Worm (Caenorhabditis elegans): ENCODE measurements around the gene R04E5.8.

The R04E5.8 gene

DNA sequence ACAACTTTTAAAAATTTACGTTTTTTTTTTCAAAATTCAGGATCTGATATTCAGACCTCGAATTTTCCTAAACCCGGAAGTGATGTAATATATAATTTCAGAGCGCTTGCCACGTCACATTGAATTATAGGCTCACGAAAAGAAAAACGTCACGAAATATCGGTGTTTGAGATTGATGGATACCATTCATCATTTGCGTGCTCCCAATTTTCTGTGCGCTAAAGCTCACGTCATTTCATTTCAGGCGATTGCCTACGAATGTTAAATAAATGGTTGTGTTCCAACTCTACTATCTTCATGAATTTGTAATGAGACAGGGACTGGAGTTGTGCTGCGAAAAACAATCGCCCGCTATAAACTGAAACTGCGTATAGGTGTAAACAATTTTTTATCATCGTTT lies 2.8 kb upstream of the R04E5.8 start:
- no peak for TF ChIP-seq ttx-3 (tag; optimal IDR thresholded peaks at IDR 0.05)
- no peak for TF ChIP-seq ceh-14 (tag; optimal IDR thresholded peaks at IDR 0.05)
- TF ChIP-seq dve-1 (tag; optimal IDR thresholded peaks at IDR 0.05), result no peak
- no peak for TF ChIP-seq C38D4.7 (GFP tag; optimal IDR thresholded peaks at IDR 0.05)
- no peak for TF ChIP-seq fkh-10 (GFP tag; optimal IDR thresholded peaks at IDR 0.05)
- TF ChIP-seq unc-3 (GFP tag; conservative IDR thresholded peaks at IDR 0.05), result no peak
- no peak for TF ChIP-seq unc-3 (tag; optimal IDR thresholded peaks at IDR 0.05)
- TF ChIP-seq pag-3 (tag; optimal IDR thresholded peaks at IDR 0.05; ENCODE audit: borderline replicate concordance), result no peak
- TF ChIP-seq ceh-24 (tag; optimal IDR thresholded peaks at IDR 0.05), result no peak
- TF ChIP-seq sox-4 (tag; optimal IDR thresholded peaks at IDR 0.05), result no peak

DNA sequence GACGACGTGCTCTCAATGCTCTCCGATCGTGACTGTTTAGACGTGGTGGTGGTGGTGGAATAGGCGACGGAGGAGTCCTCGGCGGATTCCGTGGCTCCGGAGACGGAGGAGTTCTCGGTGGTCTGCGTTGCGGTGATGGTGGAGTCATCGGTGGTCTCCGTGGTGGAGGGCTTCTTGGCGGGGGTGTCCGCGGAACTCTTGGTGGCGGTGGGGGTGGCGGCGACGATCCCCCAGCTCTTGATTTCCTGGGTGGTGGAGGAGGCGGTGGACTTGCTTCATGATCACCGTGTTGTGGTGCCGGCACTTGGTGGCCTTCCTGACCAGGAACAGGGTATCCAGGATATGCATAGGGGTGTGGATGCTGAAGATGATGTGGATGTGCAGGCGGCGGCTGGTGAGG lies 445 bp downstream of the R04E5.8 start:
- TF ChIP-seq nfya-1 (tag; optimal IDR thresholded peaks at IDR 0.05) (no peak), lim-6 (tag; optimal IDR thresholded peaks at IDR 0.05) (no peak)

DNA sequence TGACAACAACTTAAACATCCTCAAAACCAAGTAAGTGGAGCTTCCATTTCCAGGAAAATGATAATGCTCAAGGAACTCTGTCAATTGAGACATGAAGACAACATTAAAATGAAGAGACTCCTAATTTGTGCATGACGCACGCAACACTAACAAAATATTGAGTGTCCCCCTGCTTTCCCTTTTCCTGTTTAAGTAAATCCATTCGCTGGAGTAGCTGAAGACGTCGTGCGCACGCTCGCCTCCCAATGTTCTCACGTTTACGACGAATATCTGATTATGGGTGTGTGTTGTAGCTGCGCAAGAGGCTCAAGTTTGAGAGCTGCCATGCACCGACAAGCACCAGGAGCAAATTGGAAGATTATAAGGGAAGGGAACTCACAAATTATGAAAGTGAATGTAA lies 4.9 kb downstream of the R04E5.8 start:
- TF ChIP-seq pat-9 (tag; optimal IDR thresholded peaks at IDR 0.05) (no peak), unc-42 (tag; optimal IDR thresholded peaks at IDR 0.05) (peak; percentile 97), ceh-31 (tag; optimal IDR thresholded peaks at IDR 0.05) (peak; percentile 26)

DNA sequence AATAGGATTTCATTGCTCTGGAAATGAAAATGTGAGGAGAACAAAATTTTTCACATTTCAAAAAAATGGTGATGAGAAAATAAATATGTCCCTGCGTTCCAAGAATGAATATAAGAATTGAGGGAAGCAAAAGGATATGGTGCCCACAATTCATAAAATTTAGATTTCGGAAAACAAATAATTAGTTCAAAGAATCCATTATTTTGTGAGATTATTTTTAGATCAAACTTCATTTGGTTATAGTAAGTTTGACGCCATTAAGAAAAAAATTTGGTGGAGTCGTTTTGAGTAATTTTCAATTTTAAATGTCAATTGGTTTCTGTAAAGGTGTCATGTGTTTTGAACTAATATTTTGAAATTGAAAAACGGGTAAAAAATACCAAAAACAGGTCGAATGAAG lies 5.6 kb downstream of the R04E5.8 start:
- no peak for TF ChIP-seq lim-6 (tag; optimal IDR thresholded peaks at IDR 0.05)
- no peak for TF ChIP-seq unc-86 (tag; optimal IDR thresholded peaks at IDR 0.05)
- no peak for TF ChIP-seq fkh-10 (GFP tag; optimal IDR thresholded peaks at IDR 0.05)

DNA sequence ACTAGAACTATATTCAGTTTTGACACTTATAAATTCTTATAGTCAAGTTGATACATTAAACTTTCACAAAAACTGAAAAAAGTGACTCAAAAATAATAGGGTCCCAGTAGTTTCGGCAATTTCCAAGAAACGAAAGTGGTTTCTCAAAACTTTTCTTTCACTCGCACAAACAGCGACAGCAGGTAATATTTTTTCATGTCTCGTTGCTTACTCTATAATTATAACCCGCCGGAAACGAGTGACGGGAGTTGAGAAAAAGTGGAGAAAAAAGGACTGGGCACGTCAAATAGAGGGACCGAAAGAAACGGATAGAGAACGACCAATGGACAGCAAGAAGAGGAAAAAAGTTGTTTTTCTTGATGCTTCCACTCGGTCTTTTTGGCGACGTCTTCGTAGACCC lies 6.0 kb downstream of the R04E5.8 start:
- no peak for TF ChIP-seq pax-1 (tag; optimal IDR thresholded peaks at IDR 0.05)

DNA sequence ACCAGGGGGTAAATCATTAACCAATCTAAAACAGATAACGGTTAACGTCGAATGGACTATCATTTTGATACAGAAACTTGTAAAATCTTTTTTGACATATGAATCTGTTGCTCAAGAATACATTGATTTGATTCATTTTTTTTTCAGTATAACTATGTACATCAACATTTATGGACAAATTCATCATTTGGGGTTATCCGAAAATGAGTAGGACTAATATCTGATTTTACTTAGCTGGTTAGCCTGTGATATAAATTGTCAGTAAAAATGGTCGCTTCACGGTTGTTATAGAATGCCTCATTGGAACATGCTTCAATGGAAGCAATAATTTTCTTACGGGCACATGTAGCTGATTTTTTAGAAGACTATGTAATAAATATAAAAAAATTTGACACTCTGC lies 8.3 kb downstream of the R04E5.8 start:
- no peak for TF ChIP-seq unc-55 (GFP tag; optimal IDR thresholded peaks at IDR 0.05)
- TF ChIP-seq hlh-13 (GFP tag; optimal IDR thresholded peaks at IDR 0.05), result no peak
- TF ChIP-seq F13H6.1 (tag; optimal IDR thresholded peaks at IDR 0.05), result no peak
- TF ChIP-seq ztf-16 (tag; optimal IDR thresholded peaks at IDR 0.05), result no peak
- TF ChIP-seq ref-2 (tag; optimal IDR thresholded peaks at IDR 0.05), result no peak
- TF ChIP-seq dmd-4 (tag; optimal IDR thresholded peaks at IDR 0.05; ENCODE audit: borderline replicate concordance), result no peak
- TF ChIP-seq ceh-2 (tag; optimal IDR thresholded peaks at IDR 0.05), result no peak
- no peak for TF ChIP-seq hlh-15 (tag; optimal IDR thresholded peaks at IDR 0.05)
- no peak for TF ChIP-seq ceh-31 (tag; optimal IDR thresholded peaks at IDR 0.05)
- no peak for TF ChIP-seq hlh-30 (tag; optimal IDR thresholded peaks at IDR 0.05; ENCODE audit: insufficient read depth)
- no peak for TF ChIP-seq lin-11 (tag; optimal IDR thresholded peaks at IDR 0.05)
- TF ChIP-seq ceh-19 (GFP tag; optimal IDR thresholded peaks at IDR 0.05), result no peak
- no peak for TF ChIP-seq syd-9 (tag; optimal IDR thresholded peaks at IDR 0.05)
- TF ChIP-seq K02D7.2 (tag; optimal IDR thresholded peaks at IDR 0.05), result no peak
- no peak for TF ChIP-seq zip-5 (tag; optimal IDR thresholded peaks at IDR 0.05)
- TF ChIP-seq pat-9 (tag; optimal IDR thresholded peaks at IDR 0.05), result no peak
- TF ChIP-seq C08G9.2 (tag; optimal IDR thresholded peaks at IDR 0.05), result no peak
- TF ChIP-seq ceh-34 (tag; optimal IDR thresholded peaks at IDR 0.05), result no peak
- no peak for TF ChIP-seq fax-1 (tag; optimal IDR thresholded peaks at IDR 0.05)
- TF ChIP-seq elt-4 (tag; optimal IDR thresholded peaks at IDR 0.05), result no peak
